Worm (Caenorhabditis elegans) whole organism, L4 larva: Measurements from ENCODE around the gene nlp-35.

Source experiments
- T20F7.1 ChIP-seq: fragments of 200-800 bp; sonication (Bioruptor generic); optimal IDR thresholded peaks from 2 replicates; lab custom pipeline; 2018; ENCODE audit warnings: mild to moderate bottlenecking, missing genetic modification characterization, missing compliant biosample characterization
- mdl-1 ChIP-seq, 2 experiments: fragments of 150-350 bp in 1 of 2; sonication (generic microtip) in 1 of 2; optimal IDR thresholded peaks; 2 replicates each; lab custom pipeline; 2014 to 2017; ENCODE audit warnings: missing biosample characterization in 2 of 2, missing genetic modification characterization in 2 of 2
- spr-1 ChIP-seq: sonication (generic microtip); optimal IDR thresholded peaks from 2 replicates; lab custom pipeline; 2016; ENCODE audit warnings: mild to moderate bottlenecking, missing genetic modification characterization, missing compliant biosample characterization
- unc-130 ChIP-seq: sonication (generic microtip); optimal IDR thresholded peaks from 2 replicates; lab custom pipeline; 2016; ENCODE audit warnings: missing genetic modification reagents, missing genetic modification characterization, missing compliant biosample characterization
- zag-1 ChIP-seq: fragments of 150-350 bp; optimal IDR thresholded peaks from 2 replicates; lab custom pipeline; 2014; ENCODE audit warnings: missing biosample characterization, missing genetic modification characterization
- zip-11 ChIP-seq: fragments of 200-800 bp; sonication (Bioruptor generic); IDR thresholded peaks from 2 replicates; pipeline ENCODE4 v1.3.6; 2022; ENCODE audit warnings: missing genetic modification characterization, missing compliant biosample characterization
- ztf-11 ChIP-seq: fragments of 150-350 bp; optimal IDR thresholded peaks from 2 replicates; lab custom pipeline; 2014; ENCODE audit warnings: missing biosample characterization, missing genetic modification characterization

DNA sequence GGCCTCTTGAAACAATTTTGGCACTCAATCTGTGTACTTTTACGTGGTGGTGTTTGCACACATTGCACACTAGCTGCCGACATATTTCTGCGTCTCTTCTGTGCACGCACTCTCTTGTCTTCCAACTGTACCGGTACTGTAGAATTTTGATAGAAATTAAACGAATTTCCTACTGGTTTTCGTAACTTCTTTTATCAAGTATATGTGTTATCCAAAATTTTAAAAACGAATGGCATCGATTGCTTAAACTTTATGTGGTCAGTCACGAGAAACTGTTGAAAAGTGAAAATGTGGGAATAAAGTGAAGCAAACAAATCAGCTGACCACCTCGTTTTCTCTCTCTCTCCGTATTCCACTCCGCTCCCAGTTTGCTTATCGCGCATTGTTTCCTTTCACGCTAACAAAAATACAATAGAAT is 5.4 kb downstream of the nlp-35 start:
- no peak for TF ChIP-seq zag-1 (tag; lab: Kevin White, UChicago)
- TF ChIP-seq T20F7.1 (GFP tag; lab: Kevin White, UChicago) = peak; percentile 22
- TF ChIP-seq ztf-11 (tag; lab: Kevin White, UChicago) = no peak
- TF ChIP-seq unc-130 (GFP tag; lab: Kevin White, UChicago) = no peak
- TF ChIP-seq mdl-1 (tag; optimal IDR thresholded peaks at IDR 0.05; lab: Kevin White, UChicago) = peak in 1 of 2 experiments; percentile 72
- TF ChIP-seq zip-11 = no peak
- TF ChIP-seq spr-1 (tag; lab: Kevin White, UChicago) = no peak
